Fruit fly (Drosophila melanogaster) whole organism, wandering third instar larva: Measurements from ENCODE around the gene CG10996.
A peak's percentile ranks its signal among the peaks of the same experiment; 100 is the strongest.

Experiments used
- Abd-B ChIP-seq: fragments of >200 bp; optimal IDR thresholded peaks from 2 replicates; lab custom pipeline; 2017; ENCODE audit warnings: missing biosample characterization, missing genetic modification characterization
- CG32264 ChIP-seq: fragments of 200-800 bp; sonication (Bioruptor generic); optimal IDR thresholded peaks from 2 replicates; lab custom pipeline; 2016; ENCODE audit warnings: missing biosample characterization, missing genetic modification characterization
- CG9705 ChIP-seq: fragments of 200-800 bp; sonication (Bioruptor generic); optimal IDR thresholded peaks from 2 replicates; lab custom pipeline; 2018; ENCODE audit warnings: missing biosample characterization, mild to moderate bottlenecking, missing genetic modification characterization
- CrebA ChIP-seq: fragments of 200-800 bp; sonication (Bioruptor generic); optimal IDR thresholded peaks from 2 replicates; lab custom pipeline; 2016; ENCODE audit warnings: missing biosample characterization, mild to moderate bottlenecking, missing genetic modification characterization, borderline replicate concordance
- Dfd ChIP-seq: fragments of >200 bp; optimal IDR thresholded peaks from 2 replicates; lab custom pipeline; 2017; ENCODE audit warnings: missing biosample characterization, missing genetic modification characterization
- Dif ChIP-seq: fragments of 200-275, 200-300 bp; sonication (Bioruptor generic); optimal IDR thresholded peaks from 2 replicates; lab custom pipeline; 2018; ENCODE audit warnings: missing biosample characterization, missing genetic modification characterization; ENCODE audit not compliant: partially characterized antibody
- GATAd ChIP-seq: sonication (Bioruptor generic); optimal IDR thresholded peaks from 2 replicates; lab custom pipeline; 2016; ENCODE audit warnings: missing biosample characterization, missing genetic modification characterization
- HLH106 ChIP-seq: fragments of 200-800 bp; optimal IDR thresholded peaks from 3 replicates; lab custom pipeline; 2019; ENCODE audit warnings: missing biosample characterization, mild to moderate bottlenecking, missing genetic modification characterization, moderate library complexity
- Hnf4 ChIP-seq: fragments of 200-800 bp; sonication (Bioruptor generic); optimal IDR thresholded peaks from 2 replicates; lab custom pipeline; 2016; ENCODE audit warnings: missing biosample characterization, mild to moderate bottlenecking, missing genetic modification characterization
- Hr78 ChIP-seq: fragments of >200 bp; optimal IDR thresholded peaks from 2 replicates; lab custom pipeline; 2017; ENCODE audit warnings: missing biosample characterization, missing genetic modification characterization
- Hr83 ChIP-seq: fragments of 200-300 bp; sonication (Bioruptor generic); optimal IDR thresholded peaks from 2 replicates; lab custom pipeline; 2016; ENCODE audit warnings: missing biosample characterization, mild to moderate bottlenecking, missing genetic modification characterization, moderate library complexity; ENCODE audit not compliant: poor library complexity, severe bottlenecking
- Jra ChIP-seq: sonication (Bioruptor generic); optimal IDR thresholded peaks from 2 replicates; lab custom pipeline; 2016; ENCODE audit warnings: missing biosample characterization, missing genetic modification characterization
- Mio ChIP-seq: sonication (Bioruptor generic); optimal IDR thresholded peaks from 2 replicates; lab custom pipeline; 2016; ENCODE audit warnings: missing biosample characterization, missing genetic modification characterization
- Myc ChIP-seq: fragments of >200 bp; optimal IDR thresholded peaks from 2 replicates; lab custom pipeline; 2017
- N ChIP-seq: fragments of >200 bp; optimal IDR thresholded peaks from 2 replicates; lab custom pipeline; 2018; ENCODE audit warnings: missing biosample characterization, missing external identifiers, missing genetic modification characterization
- OdsH ChIP-seq: fragments of 200-800 bp; sonication (Bioruptor generic); optimal IDR thresholded peaks from 2 replicates; lab custom pipeline; 2016; ENCODE audit warnings: missing biosample characterization, mild to moderate bottlenecking, missing genetic modification characterization
- Rel ChIP-seq, 2 experiments: fragments of 200-800 bp; sonication (Bioruptor generic) in 1 of 2; optimal IDR thresholded peaks; 2 replicates in 1 of 2; 3 replicates in 1 of 2; lab custom pipeline; 2016 to 2019; ENCODE audit warnings: mild to moderate bottlenecking in 2 of 2, missing biosample characterization in 2 of 2, missing genetic modification characterization in 2 of 2, moderate library complexity in 1 of 2
- Sp1 ChIP-seq: fragments of 200-800 bp; sonication (Bioruptor generic); optimal IDR thresholded peaks from 3 replicates; lab custom pipeline; 2019; ENCODE audit warnings: missing biosample characterization, mild to moderate bottlenecking, missing genetic modification characterization, moderate library complexity
- Vsx2 ChIP-seq: fragments of 200-300, 225-300 bp; sonication (Bioruptor generic); optimal IDR thresholded peaks from 2 replicates; lab custom pipeline; 2018; ENCODE audit warnings: missing biosample characterization, missing genetic modification characterization; ENCODE audit not compliant: partially characterized antibody
- br ChIP-seq: fragments of 200-800 bp; sonication (Bioruptor generic); optimal IDR thresholded peaks from 2 replicates; lab custom pipeline; 2016; ENCODE audit warnings: missing biosample characterization, missing genetic modification characterization
- brk ChIP-seq: fragments of 200-800 bp; sonication (Bioruptor generic); optimal IDR thresholded peaks from 2 replicates; lab custom pipeline; 2016; ENCODE audit warnings: missing biosample characterization, mild to moderate bottlenecking, missing genetic modification characterization
- dl ChIP-seq, 2 experiments: fragments of 175-275, 200-275 bp in 1 of 2; fragments of 200-275 bp in 1 of 2; sonication (Bioruptor generic); optimal IDR thresholded peaks; lab custom pipeline; 2018; ENCODE audit warnings: mild to moderate bottlenecking in 2 of 2, missing biosample characterization in 2 of 2, missing genetic modification characterization in 2 of 2, moderate library complexity in 2 of 2; ENCODE audit not compliant: partially characterized antibody in 2 of 2, insufficient read depth in 1 of 2
- dmrt93B ChIP-seq: fragments of 200-800 bp; sonication (Bioruptor generic); optimal IDR thresholded peaks from 2 replicates; lab custom pipeline; 2018; ENCODE audit warnings: missing biosample characterization, mild to moderate bottlenecking, missing genetic modification characterization
- dsf ChIP-seq: sonication (Bioruptor generic); optimal IDR thresholded peaks from 2 replicates; lab custom pipeline; 2016; ENCODE audit warnings: missing biosample characterization, missing genetic modification characterization, borderline replicate concordance
- ey ChIP-seq: fragments of 200-800 bp; sonication (Bioruptor generic); optimal IDR thresholded peaks from 2 replicates; lab custom pipeline; 2016; ENCODE audit warnings: missing biosample characterization, missing genetic modification characterization
- foxo ChIP-seq, 2 experiments: fragments of 200-800 bp; sonication (Bioruptor generic); optimal IDR thresholded peaks; 2 replicates in 1 of 2; 3 replicates in 1 of 2; lab custom pipeline; 2016 to 2017; ENCODE audit warnings: missing biosample characterization in 2 of 2, missing genetic modification characterization in 2 of 2
- fru ChIP-seq: fragments of 200-800 bp; sonication (Bioruptor generic); optimal IDR thresholded peaks from 3 replicates; lab custom pipeline; 2016; ENCODE audit warnings: missing biosample characterization, mild to moderate bottlenecking, missing genetic modification characterization
- h ChIP-seq: fragments of 200-800 bp; sonication (Bioruptor generic); optimal IDR thresholded peaks from 3 replicates; lab custom pipeline; 2016; ENCODE audit warnings: missing biosample characterization, mild to moderate bottlenecking, missing genetic modification characterization
- jim ChIP-seq: fragments of 175-275, 200-325 bp; sonication (Bioruptor generic); optimal IDR thresholded peaks from 2 replicates; lab custom pipeline; 2016; ENCODE audit warnings: missing biosample characterization, mild to moderate bottlenecking, missing genetic modification characterization
- lola ChIP-seq: fragments of >200 bp; optimal IDR thresholded peaks from 2 replicates; lab custom pipeline; 2017; ENCODE audit warnings: missing biosample characterization, missing genetic modification characterization
- pan ChIP-seq: fragments of >200 bp; optimal IDR thresholded peaks from 2 replicates; lab custom pipeline; 2017
- psq ChIP-seq: fragments of 200-800 bp; sonication (Bioruptor generic); optimal IDR thresholded peaks from 3 replicates; lab custom pipeline; 2017; ENCODE audit warnings: missing biosample characterization, mild to moderate bottlenecking, missing genetic modification characterization, moderate library complexity
- rgr ChIP-seq: fragments of 200-800 bp; sonication (Bioruptor generic); optimal IDR thresholded peaks from 3 replicates; lab custom pipeline; 2016; ENCODE audit warnings: missing biosample characterization, mild to moderate bottlenecking, missing genetic modification characterization
- sage ChIP-seq: fragments of 200-800 bp; sonication (Bioruptor generic); optimal IDR thresholded peaks from 2 replicates; lab custom pipeline; 2016; ENCODE audit warnings: missing biosample characterization, mild to moderate bottlenecking, missing genetic modification characterization
- sv ChIP-seq: fragments of 200-800 bp; sonication (Bioruptor generic); optimal IDR thresholded peaks from 3 replicates; lab custom pipeline; 2016; ENCODE audit warnings: missing biosample characterization, missing genetic modification characterization
- tai ChIP-seq: sonication (Bioruptor generic); optimal IDR thresholded peaks from 2 replicates; lab custom pipeline; 2016; ENCODE audit warnings: missing biosample characterization, missing genetic modification characterization
- usp ChIP-seq: fragments of >200 bp; optimal IDR thresholded peaks from 2 replicates; lab custom pipeline; 2017; ENCODE audit warnings: missing biosample characterization, missing genetic modification characterization
- woc ChIP-seq: sonication (Bioruptor generic); optimal IDR thresholded peaks from 2 replicates; lab custom pipeline; 2016; ENCODE audit warnings: missing biosample characterization, mild to moderate bottlenecking, missing genetic modification characterization

Gene CG10996

DNA sequence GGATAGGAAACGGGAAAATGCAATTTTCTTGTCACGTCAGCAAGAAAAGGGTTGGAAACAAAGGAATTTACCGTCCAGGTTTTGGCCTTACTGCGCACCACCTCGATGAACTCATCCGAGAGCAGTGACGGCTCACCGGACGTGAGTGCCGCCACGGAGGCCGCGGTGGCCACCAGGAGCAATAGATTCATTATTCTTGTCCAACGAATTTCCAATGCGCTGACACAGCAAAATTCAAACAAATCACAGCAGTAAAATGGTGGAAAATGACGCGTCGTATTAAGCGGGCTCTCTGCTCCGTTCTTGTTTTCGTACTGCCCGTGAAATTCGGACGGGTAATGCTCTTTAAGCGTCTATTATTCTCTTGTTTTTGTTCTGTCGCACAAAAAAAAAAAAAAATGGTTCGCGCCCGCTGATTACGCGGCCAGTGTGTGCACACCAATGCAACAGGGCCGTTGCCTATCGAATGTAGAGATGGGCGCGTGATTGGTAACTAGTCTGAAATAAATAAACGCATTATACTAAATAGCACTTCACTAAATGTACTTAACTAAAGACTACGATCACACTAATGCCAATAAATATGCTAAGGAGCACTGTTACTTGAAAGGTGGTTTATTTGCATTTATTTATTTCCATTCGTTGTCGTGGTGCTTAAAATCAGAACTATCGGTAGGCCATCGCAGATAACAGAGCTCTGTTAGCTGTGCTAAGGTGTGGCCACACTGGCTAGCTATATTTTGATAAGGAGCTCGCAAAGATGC, 15.5 kb downstream of the CG10996 start, which contains the start of the genes CtsB and amrt:
Gene CtsB (minus strand): TSS at position 432 of the 764 bp plus-strand sequence.
Gene amrt (plus strand): TSS at position 721 of the 764 bp plus-strand sequence.
- TF ChIP-seq CrebA (GFP tag; lab: Kevin White, UChicago) = peak; percentile 47
- TF ChIP-seq usp (GFP tag; lab: Kevin White, UChicago) = no peak
- TF ChIP-seq Hr78 (GFP tag; lab: Kevin White, UChicago) = no peak
- TF ChIP-seq rgr (GFP tag; lab: Kevin White, UChicago) = peak; percentile 55
- TF ChIP-seq jim (GFP tag; lab: Kevin White, UChicago) = peak; percentile 58
- no peak for TF ChIP-seq brk (GFP tag; lab: Kevin White, UChicago)
- no peak for TF ChIP-seq CG32264
- peak; percentile 57 for TF ChIP-seq ey (GFP tag; lab: Kevin White, UChicago)
- no peak for TF ChIP-seq Dfd
- no peak for TF ChIP-seq Abd-B (GFP tag; lab: Kevin White, UChicago)
- no peak for TF ChIP-seq Dif (GFP tag; lab: Kevin White, UChicago)
- peak; percentile 31 for TF ChIP-seq OdsH
- TF ChIP-seq sage (GFP tag; lab: Kevin White, UChicago) = no peak
- peak; percentile 64 for TF ChIP-seq Hnf4 (GFP tag; lab: Kevin White, UChicago)
- peak; percentile 75 for TF ChIP-seq Sp1 (GFP tag; lab: Kevin White, UChicago)
- peak; percentile 48 for TF ChIP-seq Jra (GFP tag; lab: Kevin White, UChicago)
- peak; percentile 7 for TF ChIP-seq Myc (lab: Kevin White, UChicago)
- TF ChIP-seq Hr83 (GFP tag; lab: Kevin White, UChicago) = no peak
- peak; percentile 93 for TF ChIP-seq woc (GFP tag; lab: Kevin White, UChicago)
- TF ChIP-seq dsf (GFP tag; lab: Kevin White, UChicago) = no peak
- TF ChIP-seq HLH106 (tag; lab: Kevin White, UChicago) = peak; percentile 64
- no peak for TF ChIP-seq pan (lab: Kevin White, UChicago)
- no peak for TF ChIP-seq dl (GFP tag; optimal IDR thresholded peaks at IDR 0.05; lab: Kevin White, UChicago; ENCODE audit: insufficient read depth in 1 of 2, partially characterized antibody in 2 of 2)
- no peak for TF ChIP-seq Vsx2 (GFP tag; lab: Kevin White, UChicago)
- TF ChIP-seq Mio (GFP tag; lab: Kevin White, UChicago) = no peak
- TF ChIP-seq sv (GFP tag; lab: Kevin White, UChicago) = no peak
- TF ChIP-seq h (GFP tag; lab: Kevin White, UChicago) = peak; percentile 64
- TF ChIP-seq GATAd (GFP tag; lab: Kevin White, UChicago) = peak; percentile 38
- TF ChIP-seq psq (GFP tag; lab: Kevin White, UChicago) = peak; percentile 37
- TF ChIP-seq foxo (GFP tag; optimal IDR thresholded peaks at IDR 0.05; lab: Kevin White, UChicago) = peak in 1 of 2 experiments; percentile 69
- TF ChIP-seq fru (GFP tag; lab: Kevin White, UChicago) = peak; percentile 65
- TF ChIP-seq CG9705 = peak; percentile 57
- peak; percentile 46 for TF ChIP-seq tai (GFP tag; lab: Kevin White, UChicago)
- TF ChIP-seq N (GFP tag; lab: Kevin White, UChicago) = no peak
- peak; percentile 55 for TF ChIP-seq dmrt93B
- TF ChIP-seq lola (GFP tag; lab: Kevin White, UChicago) = no peak
- no peak for TF ChIP-seq Rel (GFP tag; optimal IDR thresholded peaks at IDR 0.05; lab: Kevin White, UChicago)
- TF ChIP-seq Rel (tag; optimal IDR thresholded peaks at IDR 0.05; lab: Kevin White, UChicago) = peak; percentile 48
- peak; percentile 45 for TF ChIP-seq br (GFP tag; lab: Kevin White, UChicago)
- TF ChIP-seq, all 38 proteins: peak for 21

dm6 chrX:13779696-13780095, 17.7 kb downstream of the CG10996 start:
- TF ChIP-seq usp (GFP tag; lab: Kevin White, UChicago) (no peak), brk (GFP tag; lab: Kevin White, UChicago) (no peak), Hr83 (GFP tag; lab: Kevin White, UChicago) (no peak), HLH106 (tag; lab: Kevin White, UChicago) (no peak), sv (GFP tag; lab: Kevin White, UChicago) (no peak), dmrt93B (no peak), br (GFP tag; lab: Kevin White, UChicago) (no peak), h (GFP tag; lab: Kevin White, UChicago) (peak; percentile 25), Hnf4 (GFP tag; lab: Kevin White, UChicago) (peak; percentile 73), CG9705 (no peak), lola (GFP tag; lab: Kevin White, UChicago) (no peak), rgr (GFP tag; lab: Kevin White, UChicago) (no peak), dsf (GFP tag; lab: Kevin White, UChicago) (no peak), Mio (GFP tag; lab: Kevin White, UChicago) (no peak), Myc (lab: Kevin White, UChicago) (no peak), Sp1 (GFP tag; lab: Kevin White, UChicago) (peak; percentile 4), foxo (GFP tag; optimal IDR thresholded peaks at IDR 0.05; lab: Kevin White, UChicago) (no peak), dl (GFP tag; optimal IDR thresholded peaks at IDR 0.05; lab: Kevin White, UChicago; ENCODE audit: insufficient read depth in 1 of 2, partially characterized antibody in 2 of 2) (no peak), Dif (GFP tag; lab: Kevin White, UChicago) (no peak), CrebA (GFP tag; lab: Kevin White, UChicago) (no peak), fru (GFP tag; lab: Kevin White, UChicago) (peak; percentile 35)
